Worm (Caenorhabditis elegans) whole organism, L4 larva: ENCODE results near the gene mdl-1.

Experiments used
- D1046.2 ChIP-seq: fragments of 200-800 bp; sonication (Bioruptor generic); IDR thresholded peaks from 2 replicates; pipeline ENCODE4 v1.3.6; 2022; ENCODE audit warnings: missing genetic modification characterization, missing compliant biosample characterization
- F10B5.3 ChIP-seq: sonication (generic microtip); optimal IDR thresholded peaks from 2 replicates; lab custom pipeline; 2016; ENCODE audit warnings: mild to moderate bottlenecking, missing genetic modification characterization, missing compliant biosample characterization
- F26F4.8 ChIP-seq: fragments of 200-800 bp; sonication (Bioruptor generic); conservative IDR thresholded peaks from 2 replicates; pipeline ENCODE4 v1.3.6; 2022; ENCODE audit warnings: missing genetic modification characterization, missing compliant biosample characterization
- Y105C5A.15 ChIP-seq: fragments of 200-800 bp; sonication (Bioruptor generic); IDR thresholded peaks from 2 replicates; pipeline ENCODE4 v1.3.6; 2022; ENCODE audit warnings: missing genetic modification characterization, missing compliant biosample characterization
- Y48G9A.11 ChIP-seq: fragments of 200-800 bp; sonication (Bioruptor generic); IDR thresholded peaks from 2 replicates; pipeline ENCODE4 v1.3.6; 2022; ENCODE audit warnings: missing genetic modification reagents, missing genetic modification characterization, missing compliant biosample characterization
- Y75B8A.6 ChIP-seq: fragments of 200-800 bp; sonication (Bioruptor generic); IDR thresholded peaks from 2 replicates; pipeline ENCODE4 v1.3.6; 2022; ENCODE audit warnings: missing genetic modification reagents, missing genetic modification characterization, missing compliant biosample characterization
- ZK546.5 ChIP-seq, 2 experiments: sonication (generic microtip); optimal IDR thresholded peaks; 2 replicates each; lab custom pipeline; 2017; ENCODE audit warnings: missing biosample characterization in 2 of 2, missing genetic modification characterization in 2 of 2
- ama-1 ChIP-seq: fragments of 150-350 bp; optimal IDR thresholded peaks from 2 replicates; lab custom pipeline; 2014; ENCODE audit warnings: inconsistent platforms, mixed read lengths
- attf-4 ChIP-seq: sonication (generic microtip); optimal IDR thresholded peaks from 3 replicates; lab custom pipeline; 2017; ENCODE audit warnings: missing biosample characterization, missing genetic modification characterization
- ceh-44 ChIP-seq: fragments of 200-800 bp; sonication (Bioruptor generic); IDR thresholded peaks from 2 replicates; pipeline ENCODE4 v1.3.6; 2022; ENCODE audit warnings: missing genetic modification reagents, missing genetic modification characterization, missing compliant biosample characterization
- ceh-62 ChIP-seq: sonication (generic microtip); optimal IDR thresholded peaks from 2 replicates; lab custom pipeline; 2017; ENCODE audit warnings: missing biosample characterization, missing genetic modification characterization
- ces-1 ChIP-seq: fragments of 150-350 bp; sonication (generic microtip); optimal IDR thresholded peaks from 4 replicates; lab custom pipeline; 2014; ENCODE audit warnings: missing biosample characterization, missing genetic modification reagents, missing genetic modification characterization
- ctbp-1 ChIP-seq: fragments of 200-800 bp; sonication (Bioruptor generic); IDR thresholded peaks from 2 replicates; pipeline ENCODE4 v1.3.6; 2022; ENCODE audit warnings: missing genetic modification reagents, missing genetic modification characterization, missing compliant biosample characterization
- daf-12 ChIP-seq: fragments of 150-350 bp; optimal IDR thresholded peaks from 2 replicates; lab custom pipeline; 2014; ENCODE audit warnings: missing biosample characterization, missing genetic modification reagents, missing genetic modification characterization
- daf-16 ChIP-seq, 3 experiments: sonication (generic microtip); optimal IDR thresholded peaks; 2 replicates each; lab custom pipeline; 2016 to 2017; ENCODE audit warnings: missing genetic modification characterization in 3 of 3, missing genetic modification reagents in 3 of 3, mild to moderate bottlenecking in 2 of 3, missing compliant biosample characterization in 2 of 3, missing biosample characterization in 1 of 3, moderate library complexity in 1 of 3
- daf-19 ChIP-seq: fragments of 200-800 bp; sonication (Bioruptor generic); conservative IDR thresholded peaks from 2 replicates; pipeline ENCODE4 v1.3.6; 2022; ENCODE audit warnings: missing genetic modification characterization, missing compliant biosample characterization
- dmd-6 ChIP-seq: fragments of 200-800 bp; sonication (Bioruptor generic); IDR thresholded peaks from 2 replicates; pipeline ENCODE4 v1.3.6; 2022; ENCODE audit warnings: missing genetic modification reagents, missing genetic modification characterization, missing compliant biosample characterization
- dmd-8 ChIP-seq: fragments of 200-800 bp; sonication (Bioruptor generic); IDR thresholded peaks from 2 replicates; pipeline ENCODE4 v1.3.6; 2022; ENCODE audit warnings: missing genetic modification characterization, missing compliant biosample characterization
- dmd-9 ChIP-seq: fragments of 200-800 bp; sonication (Bioruptor generic); IDR thresholded peaks from 2 replicates; pipeline ENCODE4 v1.3.6; 2022; ENCODE audit warnings: missing genetic modification reagents, missing genetic modification characterization, missing compliant biosample characterization
- fos-1 ChIP-seq: fragments of 150-350 bp; optimal IDR thresholded peaks from 2 replicates; lab custom pipeline; 2014; ENCODE audit warnings: missing biosample characterization, missing genetic modification characterization
- hlh-30 ChIP-seq: sonication (generic microtip); optimal IDR thresholded peaks from 2 replicates; lab custom pipeline; 2017; ENCODE audit warnings: antibody characterized with exemption, mild to moderate bottlenecking, missing genetic modification characterization, missing compliant biosample characterization; ENCODE audit not compliant: insufficient read depth
- lim-7 ChIP-seq: fragments of 200-800 bp; sonication (Bioruptor generic); IDR thresholded peaks from 2 replicates; pipeline ENCODE4 v1.3.6; 2022; ENCODE audit warnings: missing genetic modification characterization, missing compliant biosample characterization
- lin-15B ChIP-seq: fragments of 150-350 bp; sonication (generic microtip); optimal IDR thresholded peaks from 3 replicates; lab custom pipeline; 2014; ENCODE audit warnings: missing biosample characterization, missing genetic modification characterization
- lin-38 ChIP-seq: fragments of 200-800 bp; sonication (Bioruptor generic); IDR thresholded peaks from 2 replicates; pipeline ENCODE4 v1.3.6; 2022; ENCODE audit warnings: missing genetic modification reagents, missing genetic modification characterization, missing compliant biosample characterization
- lin-39 ChIP-seq: fragments of 150-350 bp; optimal IDR thresholded peaks from 2 replicates; lab custom pipeline; 2014; ENCODE audit warnings: missing biosample characterization, missing genetic modification reagents, missing genetic modification characterization
- madf-5 ChIP-seq, 2 experiments: fragments of 200-800 bp; sonication (Bioruptor generic); IDR thresholded peaks; 2 replicates each; pipeline ENCODE4 v1.3.6; 2022; ENCODE audit warnings: missing compliant biosample characterization in 2 of 2, missing genetic modification characterization in 2 of 2
- madf-9 ChIP-seq: fragments of 200-800 bp; sonication (Bioruptor generic); conservative IDR thresholded peaks from 2 replicates; pipeline ENCODE4 v1.3.6; 2022; ENCODE audit warnings: missing genetic modification reagents, missing genetic modification characterization, missing compliant biosample characterization
- mdt-29 ChIP-seq: fragments of 200-800 bp; sonication (Bioruptor generic); IDR thresholded peaks from 2 replicates; pipeline ENCODE4 v1.3.6; 2022; ENCODE audit warnings: missing genetic modification reagents, missing genetic modification characterization, missing compliant biosample characterization
- mep-1 ChIP-seq: fragments of 150-350 bp; sonication (generic microtip); optimal IDR thresholded peaks from 3 replicates; lab custom pipeline; 2014; ENCODE audit warnings: missing biosample characterization, missing genetic modification characterization
- mes-2 ChIP-seq: sonication (generic microtip); optimal IDR thresholded peaks from 2 replicates; lab custom pipeline; 2016; ENCODE audit warnings: missing genotype, mild to moderate bottlenecking, missing genetic modification characterization, missing compliant biosample characterization; ENCODE audit not compliant: poor library complexity, severe bottlenecking
- mxl-3 ChIP-seq: fragments of 200-800 bp; sonication (Bioruptor generic); optimal IDR thresholded peaks from 2 replicates; lab custom pipeline; 2018; ENCODE audit warnings: mild to moderate bottlenecking, missing genetic modification characterization, missing compliant biosample characterization
- nhr-10 ChIP-seq: fragments of 150-350 bp; optimal IDR thresholded peaks from 2 replicates; lab custom pipeline; 2014; ENCODE audit warnings: missing biosample characterization, missing genetic modification characterization
- nhr-102 ChIP-seq: sonication (generic microtip); optimal IDR thresholded peaks from 2 replicates; lab custom pipeline; 2016; ENCODE audit warnings: mild to moderate bottlenecking, missing genetic modification characterization, moderate library complexity, missing compliant biosample characterization
- nhr-111 ChIP-seq: fragments of 200-800 bp; sonication (Bioruptor generic); optimal IDR thresholded peaks from 2 replicates; lab custom pipeline; 2018; ENCODE audit warnings: mild to moderate bottlenecking, missing genetic modification characterization, missing compliant biosample characterization
- nhr-25 ChIP-seq: sonication (generic microtip); optimal IDR thresholded peaks from 2 replicates; lab custom pipeline; 2017; ENCODE audit warnings: missing genetic modification characterization, mild to moderate bottlenecking, missing compliant biosample characterization, antibody characterized with exemption, moderate library complexity, borderline replicate concordance; ENCODE audit not compliant: insufficient read depth
- nhr-41 ChIP-seq: fragments of 200-800 bp; sonication (Bioruptor generic); IDR thresholded peaks from 2 replicates; pipeline ENCODE4 v1.3.6; 2022; ENCODE audit warnings: missing genetic modification reagents, missing genetic modification characterization, missing compliant biosample characterization
- nhr-42 ChIP-seq: fragments of 200-800 bp; sonication (Bioruptor generic); IDR thresholded peaks from 2 replicates; pipeline ENCODE4 v1.3.6; 2022; ENCODE audit warnings: missing genetic modification characterization, missing compliant biosample characterization
- pha-4 ChIP-seq, 2 experiments: fragments of 150-350 bp in 1 of 2; fragments of 200-800 bp in 1 of 2; sonication (Bioruptor generic) in 1 of 2; IDR thresholded peaks in 1 of 2; optimal IDR thresholded peaks in 1 of 2; 2 replicates each; pipeline versions ENCODE4 v1.3.6 to Lab custom; 2014 to 2022; ENCODE audit warnings: missing genetic modification characterization in 2 of 2, missing genetic modification reagents in 2 of 2, missing biosample characterization in 1 of 2, missing compliant biosample characterization in 1 of 2
- php-3 ChIP-seq: fragments of 200-800 bp; sonication (Bioruptor generic); IDR thresholded peaks from 2 replicates; pipeline ENCODE4 v1.3.6; 2022; ENCODE audit warnings: missing genetic modification reagents, missing genetic modification characterization, missing compliant biosample characterization
- set-16 ChIP-seq: fragments of 200-800 bp; sonication (Bioruptor generic); IDR thresholded peaks from 2 replicates; pipeline ENCODE4 v1.3.6; 2022; ENCODE audit warnings: missing genetic modification reagents, missing genetic modification characterization, missing compliant biosample characterization
- skn-1 ChIP-seq: fragments of 150-350 bp; optimal IDR thresholded peaks from 2 replicates; lab custom pipeline; 2014; ENCODE audit warnings: missing biosample characterization, missing genetic modification characterization
- spr-3 ChIP-seq: fragments of 200-800 bp; sonication (Bioruptor generic); optimal IDR thresholded peaks from 2 replicates; lab custom pipeline; 2018; ENCODE audit warnings: mild to moderate bottlenecking, missing genetic modification characterization, missing compliant biosample characterization
- tag-97 ChIP-seq: fragments of 200-800 bp; sonication (Bioruptor generic); IDR thresholded peaks from 2 replicates; pipeline ENCODE4 v1.3.6; 2022; ENCODE audit warnings: missing genetic modification characterization, missing compliant biosample characterization
- tra-1 ChIP-seq: fragments of 200-800 bp; sonication (Bioruptor generic); IDR thresholded peaks from 2 replicates; pipeline ENCODE4 v1.3.6; 2022; ENCODE audit warnings: missing genetic modification reagents, missing genetic modification characterization, missing compliant biosample characterization
- unc-130 ChIP-seq: sonication (generic microtip); optimal IDR thresholded peaks from 2 replicates; lab custom pipeline; 2016; ENCODE audit warnings: missing genetic modification reagents, missing genetic modification characterization, missing compliant biosample characterization
- unc-39 ChIP-seq: sonication (generic microtip); optimal IDR thresholded peaks from 2 replicates; lab custom pipeline; 2017; ENCODE audit warnings: missing biosample characterization, missing genetic modification characterization
- zfp-2 ChIP-seq: sonication (generic microtip); optimal IDR thresholded peaks from 2 replicates; lab custom pipeline; 2016; ENCODE audit warnings: mild to moderate bottlenecking, missing genetic modification characterization, missing compliant biosample characterization
- zfp-3 ChIP-seq: fragments of 200-800 bp; sonication (Bioruptor generic); conservative IDR thresholded peaks from 2 replicates; pipeline ENCODE4 v1.3.6; 2022; ENCODE audit warnings: missing genetic modification reagents, missing genetic modification characterization, missing compliant biosample characterization
- zip-11 ChIP-seq: fragments of 200-800 bp; sonication (Bioruptor generic); IDR thresholded peaks from 2 replicates; pipeline ENCODE4 v1.3.6; 2022; ENCODE audit warnings: missing genetic modification characterization, missing compliant biosample characterization
- zip-2 ChIP-seq: fragments of 150-350 bp; optimal IDR thresholded peaks from 2 replicates; lab custom pipeline; 2014; ENCODE audit warnings: missing biosample characterization, missing genetic modification characterization

mdl-1 gene

DNA sequence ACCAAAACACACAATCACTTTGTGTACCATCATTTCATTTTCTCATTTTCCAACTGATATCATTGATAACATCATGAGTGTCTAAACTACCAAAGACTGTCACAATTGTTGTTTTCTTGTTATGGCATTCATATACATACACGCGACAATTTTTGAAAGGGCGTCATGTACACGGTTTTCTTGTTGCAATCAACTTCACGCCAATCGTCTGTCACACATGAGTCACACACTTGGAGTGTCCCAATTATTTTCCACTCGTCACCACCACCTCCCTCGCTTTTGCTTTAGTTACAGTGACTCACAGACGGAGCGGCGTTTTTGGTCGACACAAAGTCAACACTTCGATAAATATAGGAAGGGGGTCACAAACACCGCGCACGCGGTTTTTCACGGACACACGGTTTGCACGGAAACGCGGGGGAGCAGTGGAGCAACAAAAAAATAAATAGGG is 5.8 kb downstream of the mdl-1 start (continued):
- TF ChIP-seq hlh-30 = peak; percentile 96
- no peak for TF ChIP-seq nhr-10
- TF ChIP-seq dmd-6 (GFP tag; lab: Robert Waterston, UW) = peak; percentile 97
- no peak for TF ChIP-seq nhr-42 (GFP tag; lab: Robert Waterston, UW)
- no peak for TF ChIP-seq ceh-44 (GFP tag; lab: Robert Waterston, UW)
- no peak for TF ChIP-seq ces-1 (GFP tag; lab: Kevin White, UChicago)
- peak; percentile 59 for TF ChIP-seq mxl-3 (GFP tag; lab: Kevin White, UChicago)
- TF ChIP-seq nhr-102 (tag; lab: Kevin White, UChicago) = peak; percentile 84
- TF ChIP-seq skn-1 (tag; lab: Kevin White, UChicago) = no peak
- peak; percentile 45 for TF ChIP-seq lin-38
- TF ChIP-seq mes-2 (tag; lab: Kevin White, UChicago) = peak; percentile 50
- 0 out of 2 replicates have a peak, but pooled peaks have one; percentile 40 for TF ChIP-seq dmd-9 (GFP tag; lab: Robert Waterston, UW)
- TF ChIP-seq nhr-25 (tag; lab: Kevin White, UChicago) = no peak
- no peak for TF ChIP-seq fos-1
- no peak for TF ChIP-seq lin-39 (tag; lab: Kevin White, UChicago)
- no peak for TF ChIP-seq daf-19 (GFP tag; lab: Robert Waterston, UW)
- TF ChIP-seq ctbp-1 (GFP tag; lab: Robert Waterston, UW) = no peak
- TF ChIP-seq tra-1 (GFP tag; lab: Robert Waterston, UW) = peak; percentile 65; the same call in 1 of the 2 replicates
- no peak for TF ChIP-seq F26F4.8 (GFP tag; lab: Robert Waterston, UW)
- TF ChIP-seq madf-5 (GFP tag; IDR thresholded peaks at IDR 0.05; lab: Robert Waterston, UW) = no peak
- peak; percentile 78 for TF ChIP-seq php-3 (GFP tag; lab: Robert Waterston, UW)
- peak; percentile 44; the same call in 1 of the 2 replicates for TF ChIP-seq Y48G9A.11 (GFP tag; lab: Robert Waterston, UW)
- no peak for TF ChIP-seq attf-4
- TF ChIP-seq zip-2 (tag; lab: Kevin White, UChicago) = no peak
- no peak for TF ChIP-seq nhr-111 (GFP tag; lab: Kevin White, UChicago)
- peak; percentile 39 for TF ChIP-seq set-16
- TF ChIP-seq lim-7 (GFP tag; lab: Robert Waterston, UW) = no peak
- TF ChIP-seq daf-16 (GFP tag; optimal IDR thresholded peaks at IDR 0.05; lab: Kevin White, UChicago) = peak in 1 of 2 experiments; percentile 74
- TF ChIP-seq daf-16 (tag; optimal IDR thresholded peaks at IDR 0.05; lab: Kevin White, UChicago) = peak; percentile 95
- no peak for TF ChIP-seq unc-39 (tag; lab: Kevin White, UChicago)
- no peak for TF ChIP-seq dmd-8 (GFP tag; lab: Robert Waterston, UW)
- TF ChIP-seq spr-3 (GFP tag; lab: Kevin White, UChicago) = peak; percentile 2
- TF ChIP-seq F10B5.3 = peak; percentile 33
- TF ChIP-seq ZK546.5 (tag; optimal IDR thresholded peaks at IDR 0.05; lab: Kevin White, UChicago) = no peak
- TF ChIP-seq zip-11 = no peak
- no peak for TF ChIP-seq daf-12 (tag; lab: Kevin White, UChicago)
- TF ChIP-seq zfp-2 (tag; lab: Kevin White, UChicago) = no peak
- TF ChIP-seq unc-130 (GFP tag; lab: Kevin White, UChicago) = no peak
- no peak; the same call in none of the 2 replicates for TF ChIP-seq nhr-41 (GFP tag; lab: Robert Waterston, UW)
- TF ChIP-seq ama-1 = no peak
- peak; percentile 50; the same call in 1 of the 2 replicates for TF ChIP-seq Y75B8A.6 (GFP tag; lab: Robert Waterston, UW)
- peak; percentile 74; the same call in 1 of the 2 replicates for TF ChIP-seq pha-4 (GFP tag; IDR thresholded peaks at IDR 0.05; lab: Robert Waterston, UW)
- peak; percentile 93 for TF ChIP-seq pha-4 (tag; optimal IDR thresholded peaks at IDR 0.05; lab: Kevin White, UChicago)
- peak; percentile 41 for TF ChIP-seq mep-1
- TF ChIP-seq D1046.2 = no peak
- no peak for TF ChIP-seq tag-97 (GFP tag; lab: Robert Waterston, UW)
- no peak for TF ChIP-seq zfp-3 (GFP tag; lab: Robert Waterston, UW)
- peak; percentile 70 for TF ChIP-seq mdt-29 (GFP tag; lab: Robert Waterston, UW)
- TF ChIP-seq ceh-62 = no peak
- TF ChIP-seq lin-15B (tag; lab: Kevin White, UChicago) = no peak
- no peak for TF ChIP-seq Y105C5A.15
- TF ChIP-seq madf-9 = 0 out of 2 replicates have a peak, but pooled peaks have one; percentile 9
